Fruit fly (Drosophila melanogaster) whole organism, embryonic: ENCODE results near the gene Src64B.
A peak's percentile ranks its signal among the peaks of the same experiment; 100 is the strongest.

Experiments
- Antp ChIP-seq: fragments of 200-800 bp; sonication (Bioruptor generic); optimal IDR thresholded peaks from 3 replicates; lab custom pipeline; 2016; ENCODE audit warnings: missing biosample characterization, missing genetic modification characterization
- BtbVII ChIP-seq: fragments of 200-800 bp; sonication (Bioruptor generic); optimal IDR thresholded peaks from 3 replicates; lab custom pipeline; 2017; ENCODE audit warnings: missing biosample characterization, mild to moderate bottlenecking, missing genetic modification characterization
- CG10209 ChIP-seq: fragments of 200-800 bp; sonication (Bioruptor generic); optimal IDR thresholded peaks from 3 replicates; lab custom pipeline; 2017; ENCODE audit warnings: missing biosample characterization, mild to moderate bottlenecking, missing genetic modification characterization, missing genetic modification reagents
- CG1024 ChIP-seq: fragments of 200-800 bp; sonication (Bioruptor generic); IDR thresholded peaks from 2 replicates; pipeline ENCODE4 v1.3.6; 2022; ENCODE audit warnings: missing biosample characterization, missing genetic modification characterization
- CG10274 ChIP-seq: fragments of 200-800 bp; sonication (Bioruptor generic); optimal IDR thresholded peaks from 3 replicates; lab custom pipeline; 2017; ENCODE audit warnings: missing biosample characterization, mild to moderate bottlenecking, missing genetic modification characterization
- CG11247 ChIP-seq: fragments of 200-800 bp; sonication (Bioruptor generic); IDR thresholded peaks from 2 replicates; pipeline ENCODE4 v1.3.6; 2022; ENCODE audit warnings: missing biosample characterization, missing genetic modification characterization
- CG12391 ChIP-seq: fragments of 200-800 bp; sonication (Bioruptor generic); optimal IDR thresholded peaks from 3 replicates; lab custom pipeline; 2018; ENCODE audit warnings: missing biosample characterization, mild to moderate bottlenecking, missing genetic modification characterization, moderate library complexity
- CG13424 ChIP-seq: fragments of 200-800 bp; sonication (Bioruptor generic); optimal IDR thresholded peaks from 2 replicates; lab custom pipeline; 2019; ENCODE audit warnings: missing biosample characterization, mild to moderate bottlenecking, missing genetic modification characterization, moderate library complexity
- CG14014 ChIP-seq: fragments of 200-800 bp; sonication (Bioruptor generic); IDR thresholded peaks from 2 replicates; pipeline ENCODE4 v1.3.6; 2022; ENCODE audit warnings: missing biosample characterization, missing genetic modification characterization
- CG14441 ChIP-seq: fragments of 200-800 bp; sonication (Bioruptor generic); IDR thresholded peaks from 2 replicates; pipeline ENCODE4 v1.3.6; 2022; ENCODE audit warnings: missing biosample characterization, missing genetic modification characterization
- CG14965 ChIP-seq: fragments of 200-800 bp; sonication (Bioruptor generic); optimal IDR thresholded peaks from 2 replicates; lab custom pipeline; 2016; ENCODE audit warnings: missing biosample characterization, missing genetic modification characterization, borderline replicate concordance
- CG15011 ChIP-seq: fragments of 200-800 bp; sonication (Bioruptor generic); optimal IDR thresholded peaks from 3 replicates; lab custom pipeline; 2018; ENCODE audit warnings: missing biosample characterization, mild to moderate bottlenecking, missing genetic modification characterization
- CG15073 ChIP-seq: fragments of 200-800 bp; sonication (Bioruptor generic); optimal IDR thresholded peaks from 2 replicates; lab custom pipeline; 2016; ENCODE audit warnings: missing biosample characterization, missing genetic modification characterization
- CG18262 ChIP-seq: fragments of 200-800 bp; optimal IDR thresholded peaks from 3 replicates; lab custom pipeline; 2019; ENCODE audit warnings: missing biosample characterization, mild to moderate bottlenecking, missing genetic modification characterization, moderate library complexity
- CG2202 ChIP-seq: fragments of 200-800 bp; sonication (Bioruptor generic); optimal IDR thresholded peaks from 2 replicates; lab custom pipeline; 2018; ENCODE audit warnings: missing biosample characterization, mild to moderate bottlenecking, missing genetic modification characterization
- CG2678 ChIP-seq: fragments of 200-800 bp; sonication (Bioruptor generic); optimal IDR thresholded peaks from 3 replicates; lab custom pipeline; 2019; ENCODE audit warnings: missing biosample characterization, mild to moderate bottlenecking, missing genetic modification characterization, moderate library complexity
- CG31224 ChIP-seq: fragments of 200-800 bp; sonication (Bioruptor generic); IDR thresholded peaks from 2 replicates; pipeline ENCODE4 v1.3.6; 2022; ENCODE audit warnings: missing biosample characterization, missing genetic modification characterization
- CG4820 ChIP-seq: fragments of 200-800 bp; sonication (Bioruptor generic); optimal IDR thresholded peaks from 3 replicates; lab custom pipeline; 2016; ENCODE audit warnings: missing biosample characterization, missing genetic modification characterization
- CG7745 ChIP-seq: fragments of 200-800 bp; sonication (Bioruptor generic); optimal IDR thresholded peaks from 2 replicates; lab custom pipeline; 2018; ENCODE audit warnings: missing biosample characterization, mild to moderate bottlenecking, missing genetic modification characterization, moderate library complexity
- CG8388 ChIP-seq: fragments of 200-800 bp; sonication (Bioruptor generic); optimal IDR thresholded peaks from 2 replicates; lab custom pipeline; 2019; ENCODE audit warnings: missing biosample characterization, mild to moderate bottlenecking, missing genetic modification characterization, moderate library complexity
- D19A ChIP-seq: fragments of 200-800 bp; optimal IDR thresholded peaks from 3 replicates; lab custom pipeline; 2019; ENCODE audit warnings: missing biosample characterization, mild to moderate bottlenecking, missing genetic modification characterization, moderate library complexity
- Dfd ChIP-seq, 2 experiments: fragments of >200 bp; optimal IDR thresholded peaks; 2 replicates each; lab custom pipeline; 2017; ENCODE audit warnings: missing biosample characterization in 2 of 2, missing genetic modification characterization in 2 of 2
- Gug ChIP-seq: fragments of 200-800 bp; sonication (Bioruptor generic); IDR thresholded peaks from 4 replicates; pipeline ENCODE4 v1.3.6; 2022; ENCODE audit warnings: missing biosample characterization, missing genetic modification characterization
- Max ChIP-seq: fragments of 200-800 bp; sonication (Bioruptor generic); optimal IDR thresholded peaks from 2 replicates; lab custom pipeline; 2016; ENCODE audit warnings: missing biosample characterization, mild to moderate bottlenecking, missing genetic modification characterization
- Sox100B ChIP-seq: fragments of 200-800 bp; sonication (Bioruptor generic); optimal IDR thresholded peaks from 3 replicates; lab custom pipeline; 2018; ENCODE audit warnings: missing biosample characterization, mild to moderate bottlenecking, missing genetic modification characterization
- Spps ChIP-seq: fragments of 200-800 bp; sonication (Bioruptor generic); optimal IDR thresholded peaks from 2 replicates; lab custom pipeline; 2018; ENCODE audit warnings: missing biosample characterization, mild to moderate bottlenecking, missing genetic modification characterization
- al ChIP-seq: fragments of 200-800 bp; sonication (Bioruptor generic); IDR thresholded peaks from 2 replicates; pipeline ENCODE4 v1.3.6; 2022; ENCODE audit warnings: missing biosample characterization, missing genetic modification characterization
- bowl ChIP-seq: fragments of 200-800 bp; sonication (Bioruptor generic); IDR thresholded peaks from 2 replicates; pipeline ENCODE4 v1.3.6; 2022; ENCODE audit warnings: missing biosample characterization, missing genetic modification characterization
- crc ChIP-seq: fragments of 200-800 bp; sonication (Bioruptor generic); optimal IDR thresholded peaks from 2 replicates; lab custom pipeline; 2016; ENCODE audit warnings: missing biosample characterization, missing genetic modification characterization
- croc ChIP-seq: fragments of 200-800 bp; sonication (Bioruptor generic); conservative IDR thresholded peaks from 3 replicates; pipeline ENCODE4 v1.3.6; 2022; ENCODE audit warnings: missing biosample characterization, missing genetic modification characterization
- dimm ChIP-seq: fragments of 200-800 bp; sonication (Bioruptor generic); IDR thresholded peaks from 2 replicates; pipeline ENCODE4 v1.3.6; 2022; ENCODE audit warnings: missing biosample characterization, missing genetic modification characterization
- dm ChIP-seq: fragments of 200-800 bp; sonication (Bioruptor generic); optimal IDR thresholded peaks from 3 replicates; lab custom pipeline; 2016; ENCODE audit warnings: missing biosample characterization, missing genetic modification characterization
- gcm ChIP-seq: fragments of 200-800 bp; sonication (Bioruptor generic); optimal IDR thresholded peaks from 2 replicates; lab custom pipeline; 2019; ENCODE audit warnings: missing biosample characterization, mild to moderate bottlenecking, missing genetic modification characterization, moderate library complexity
- gem ChIP-seq: fragments of 200-800 bp; sonication (Bioruptor generic); optimal IDR thresholded peaks from 2 replicates; lab custom pipeline; 2019; ENCODE audit warnings: missing biosample characterization, mild to moderate bottlenecking, missing genetic modification characterization, moderate library complexity
- gsb ChIP-seq: fragments of 200-800 bp; sonication (Bioruptor generic); IDR thresholded peaks from 2 replicates; pipeline ENCODE4 v1.3.6; 2022; ENCODE audit warnings: missing biosample characterization, missing genetic modification characterization
- ham ChIP-seq: fragments of 200-800 bp; sonication (Bioruptor generic); IDR thresholded peaks from 2 replicates; pipeline ENCODE4 v1.3.6; 2022; ENCODE audit warnings: missing biosample characterization, missing genetic modification characterization
- hkb ChIP-seq, 2 experiments: fragments of 200-800 bp in 1 of 2; fragments of >200 bp in 1 of 2; sonication (Bioruptor generic) in 1 of 2; IDR thresholded peaks in 1 of 2; optimal IDR thresholded peaks in 1 of 2; 2 replicates each; pipeline versions ENCODE4 v1.3.6 to Lab custom; 2017 to 2022; ENCODE audit warnings: missing biosample characterization in 1 of 2, missing genetic modification characterization in 1 of 2
- jigr1 ChIP-seq: fragments of 200-800 bp; sonication (Bioruptor generic); IDR thresholded peaks from 3 replicates; pipeline ENCODE4 v1.3.6; 2022; ENCODE audit warnings: missing biosample characterization, missing genetic modification characterization
- jing ChIP-seq: fragments of 200-800 bp; sonication (Bioruptor generic); optimal IDR thresholded peaks from 2 replicates; lab custom pipeline; 2018; ENCODE audit warnings: missing biosample characterization, mild to moderate bottlenecking, missing genetic modification characterization
- ken ChIP-seq: fragments of 200-800 bp; sonication (Bioruptor generic); IDR thresholded peaks from 3 replicates; pipeline ENCODE4 v1.3.6; 2022; ENCODE audit warnings: missing biosample characterization, missing genetic modification characterization
- lbe ChIP-seq: fragments of 200-800 bp; sonication (Bioruptor generic); optimal IDR thresholded peaks from 2 replicates; lab custom pipeline; 2016; ENCODE audit warnings: missing biosample characterization, mild to moderate bottlenecking, missing genetic modification characterization
- pnt ChIP-seq: fragments of 200-800 bp; sonication (Bioruptor generic); optimal IDR thresholded peaks from 3 replicates; lab custom pipeline; 2016; ENCODE audit warnings: missing biosample characterization, missing genetic modification characterization
- pum ChIP-seq: fragments of 200-800 bp; sonication (Bioruptor generic); optimal IDR thresholded peaks from 2 replicates; lab custom pipeline; 2016; ENCODE audit warnings: missing biosample characterization, missing genetic modification characterization
- ranshi ChIP-seq: fragments of 200-800 bp; sonication (Bioruptor generic); IDR thresholded peaks from 2 replicates; pipeline ENCODE4 v1.3.6; 2022; ENCODE audit warnings: missing biosample characterization, missing genetic modification characterization
- run ChIP-seq: fragments of 200-800 bp; sonication (Bioruptor generic); optimal IDR thresholded peaks from 3 replicates; lab custom pipeline; 2018; ENCODE audit warnings: missing biosample characterization, mild to moderate bottlenecking, missing genetic modification characterization
- scrt ChIP-seq: fragments of 200-800 bp; sonication (Bioruptor generic); optimal IDR thresholded peaks from 2 replicates; lab custom pipeline; 2018; ENCODE audit warnings: missing biosample characterization, mild to moderate bottlenecking, missing genetic modification characterization, moderate library complexity
- sqz ChIP-seq: fragments of 200-800 bp; sonication (Bioruptor generic); optimal IDR thresholded peaks from 3 replicates; lab custom pipeline; 2018; ENCODE audit warnings: missing biosample characterization, mild to moderate bottlenecking, missing genetic modification characterization
- ssp ChIP-seq: fragments of 200-800 bp; sonication (Bioruptor generic); IDR thresholded peaks from 2 replicates; pipeline ENCODE4 v1.3.6; 2022; ENCODE audit warnings: missing biosample characterization, missing genetic modification characterization
- zf30C ChIP-seq: fragments of 200-800 bp; sonication (Bioruptor generic); optimal IDR thresholded peaks from 3 replicates; lab custom pipeline; 2018; ENCODE audit warnings: missing biosample characterization, mild to moderate bottlenecking, missing genetic modification characterization

Src64B gene

dm6 chr3L:4625387-4626386 is at the start of gene Src64B (continued):
- TF ChIP-seq gem (tag; lab: Kevin White, UChicago) (no peak), zf30C (GFP tag; lab: Kevin White, UChicago) (peak; percentile 29), Max (peak; percentile 10), D19A (tag; lab: Kevin White, UChicago) (no peak), gcm (GFP tag; lab: Kevin White, UChicago) (peak; percentile 6), Dfd (GFP tag; optimal IDR thresholded peaks at IDR 0.05; lab: Kevin White, UChicago) (no peak), run (tag; lab: Kevin White, UChicago) (no peak), CG15011 (GFP tag; lab: Kevin White, UChicago) (no peak), CG11247 (GFP tag; lab: Robert Waterston, UW) (no peak), ken (GFP tag; lab: Robert Waterston, UW) (0 out of 3 replicates have a peak, but pooled peaks have one; percentile 5), CG10274 (GFP tag; lab: Kevin White, UChicago) (no peak), Sox100B (GFP tag; lab: Kevin White, UChicago) (no peak), CG1024 (GFP tag; lab: Robert Waterston, UW) (no peak), ham (GFP tag; lab: Robert Waterston, UW) (no peak), CG2678 (tag; lab: Kevin White, UChicago) (peak; percentile 27), gsb (GFP tag; lab: Robert Waterston, UW) (no peak), sqz (GFP tag; lab: Kevin White, UChicago) (peak; percentile 14), CG18262 (tag; lab: Kevin White, UChicago) (peak; percentile 3), pum (GFP tag; lab: Kevin White, UChicago) (no peak), CG14014 (GFP tag; lab: Robert Waterston, UW) (peak; percentile 34; the same call in 1 of the 2 replicates), crc (GFP tag; lab: Kevin White, UChicago) (no peak), CG8388 (GFP tag; lab: Kevin White, UChicago) (no peak), jing (no peak), CG31224 (GFP tag; lab: Robert Waterston, UW) (no peak), dm (peak; percentile 77), jigr1 (GFP tag; lab: Robert Waterston, UW) (peak; percentile 88; the same call in 1 of the 3 replicates), bowl (GFP tag; lab: Robert Waterston, UW) (no peak), Antp (GFP tag; lab: Kevin White, UChicago) (no peak), CG2202 (tag; lab: Kevin White, UChicago) (no peak), hkb (optimal IDR thresholded peaks at IDR 0.05; lab: Kevin White, UChicago) (no peak), hkb (GFP tag; IDR thresholded peaks at IDR 0.05; lab: Robert Waterston, UW) (peak; percentile 46), al (GFP tag; lab: Robert Waterston, UW) (no peak), Gug (GFP tag; lab: Robert Waterston, UW) (0 out of 4 replicates have a peak, but pooled peaks have one; percentile 8), CG4820 (GFP tag; lab: Kevin White, UChicago) (no peak), BtbVII (GFP tag; lab: Kevin White, UChicago) (peak; percentile 10), pnt (GFP tag; lab: Kevin White, UChicago) (no peak), CG13424 (tag; lab: Kevin White, UChicago) (no peak), CG10209 (GFP tag; lab: Kevin White, UChicago) (no peak), CG14441 (peak; percentile 31; the same call in 1 of the 2 replicates), scrt (GFP tag; lab: Kevin White, UChicago) (peak; percentile 25), CG7745 (tag; lab: Kevin White, UChicago) (no peak), ssp (GFP tag; lab: Robert Waterston, UW) (no peak), ranshi (GFP tag; lab: Robert Waterston, UW) (no peak), Spps (tag; lab: Kevin White, UChicago) (no peak), dimm (GFP tag; lab: Robert Waterston, UW) (no peak), lbe (GFP tag; lab: Kevin White, UChicago) (no peak), croc (GFP tag; lab: Robert Waterston, UW) (no peak), CG12391 (tag; lab: Kevin White, UChicago) (no peak), CG15073 (GFP tag; lab: Kevin White, UChicago) (no peak), CG14965 (no peak)
